Worm (Caenorhabditis elegans): Measurements from ENCODE around the gene klp-18.

klp-18 gene

ce11 chrIV:7047762-7048178, 7.8 kb downstream of the klp-18 start:
- TF ChIP-seq nhr-76 (tag; optimal IDR thresholded peaks at IDR 0.05) (no peak), ceh-20 (GFP tag; IDR thresholded peaks at IDR 0.05) (0 out of 2 replicates have a peak, but pooled peaks have one; percentile 66), ZK546.5 (tag; optimal IDR thresholded peaks at IDR 0.05) (no peak), php-3 (GFP tag; IDR thresholded peaks at IDR 0.05) (peak; percentile 96), tag-97 (GFP tag; IDR thresholded peaks at IDR 0.05) (no peak), spr-1 (tag; optimal IDR thresholded peaks at IDR 0.05) (peak; percentile 54), pha-4 (GFP tag; IDR thresholded peaks at IDR 0.05) (0 out of 2 replicates have a peak, but pooled peaks have one; percentile 43), pha-4 (tag; optimal IDR thresholded peaks at IDR 0.05) (no peak), dpl-1 (GFP tag; optimal IDR thresholded peaks at IDR 0.05) (peak; percentile 28), egl-43 (GFP tag; IDR thresholded peaks at IDR 0.05) (0 out of 2 replicates have a peak, but pooled peaks have one; percentile 39), hmg-1.1 (GFP tag; IDR thresholded peaks at IDR 0.05) (peak; percentile 35; the same call in 1 of the 2 replicates), dmd-9 (GFP tag; IDR thresholded peaks at IDR 0.05) (no peak), nhr-28 (tag; optimal IDR thresholded peaks at IDR 0.05) (peak; percentile 90), lsy-2 (tag; optimal IDR thresholded peaks at IDR 0.05) (peak; percentile 26 to 72), pqm-1 (tag; optimal IDR thresholded peaks at IDR 0.05) (peak; percentile 92), unc-62 (GFP tag; optimal IDR thresholded peaks at IDR 0.05 in 1 of 2) (peak in 1 of 2 experiments; percentile 98), unc-62 (tag; optimal IDR thresholded peaks at IDR 0.05) (no peak), nhr-10 (tag; optimal IDR thresholded peaks at IDR 0.05) (peak; percentile 91), mxl-3 (GFP tag; optimal IDR thresholded peaks at IDR 0.05) (peak; percentile 79), rbr-2 (tag; optimal IDR thresholded peaks at IDR 0.05) (peak; percentile 31), ctbp-1 (GFP tag; IDR thresholded peaks at IDR 0.05) (no peak), unc-39 (tag; optimal IDR thresholded peaks at IDR 0.05) (no peak), hlh-11 (tag; optimal IDR thresholded peaks at IDR 0.05) (peak; percentile 94), tra-1 (GFP tag; IDR thresholded peaks at IDR 0.05) (peak; percentile 65; the same call in 1 of the 2 replicates), dve-1 (tag; optimal IDR thresholded peaks at IDR 0.05; ENCODE audit: insufficient read depth) (peak; percentile 93), lin-38 (GFP tag; IDR thresholded peaks at IDR 0.05) (no peak), nhr-102 (tag; optimal IDR thresholded peaks at IDR 0.05) (peak; percentile 72), F10B5.3 (tag; optimal IDR thresholded peaks at IDR 0.05) (no peak), ztf-7 (tag; optimal IDR thresholded peaks at IDR 0.05) (peak; percentile 28), nhr-6 (tag; optimal IDR thresholded peaks at IDR 0.05) (peak; percentile 90), lin-39 (tag; optimal IDR thresholded peaks at IDR 0.05) (no peak), mes-2 (tag; optimal IDR thresholded peaks at IDR 0.05; ENCODE audit: poor library complexity, severe bottlenecking) (peak; percentile 45), saeg-2 (GFP tag; IDR thresholded peaks at IDR 0.05) (0 out of 2 replicates have a peak, but pooled peaks have one; percentile 45), hif-1 (tag; optimal IDR thresholded peaks at IDR 0.05) (peak in 1 of 2 experiments; percentile 30), Y75B8A.6 (GFP tag; IDR thresholded peaks at IDR 0.05) (no peak), nhr-11 (tag; optimal IDR thresholded peaks at IDR 0.05) (peak; percentile 6), zip-2 (tag; optimal IDR thresholded peaks at IDR 0.05) (no peak), ztf-11 (tag; optimal IDR thresholded peaks at IDR 0.05) (no peak), jun-1 (tag; optimal IDR thresholded peaks at IDR 0.05) (peak; percentile 15), nhr-48 (tag; optimal IDR thresholded peaks at IDR 0.05) (peak; percentile 88), fos-1 (tag; optimal IDR thresholded peaks at IDR 0.05) (no peak), daf-8 (GFP tag; IDR thresholded peaks at IDR 0.05) (no peak), T20F7.1 (GFP tag; optimal IDR thresholded peaks at IDR 0.05) (peak; percentile 36), nhr-25 (tag; optimal IDR thresholded peaks at IDR 0.05; ENCODE audit: borderline replicate concordance, insufficient read depth) (peak; percentile 63), fkh-10 (GFP tag; optimal IDR thresholded peaks at IDR 0.05) (no peak), snpc-4 (tag; optimal IDR thresholded peaks at IDR 0.05) (no peak), mdl-1 (tag; optimal IDR thresholded peaks at IDR 0.05) (peak in 1 of 2 experiments; percentile 85), mxl-2 (GFP tag; conservative IDR thresholded peaks at IDR 0.05) (peak; percentile 95), arid-1 (GFP tag; conservative IDR thresholded peaks at IDR 0.05) (0 out of 2 replicates have a peak, but pooled peaks have one; percentile 4), sdz-12 (GFP tag; optimal IDR thresholded peaks at IDR 0.05) (no peak), hlh-30 (tag; optimal IDR thresholded peaks at IDR 0.05; ENCODE audit: insufficient read depth) (peak; percentile 92)

Data from whole organism, L4 larva.